Fruit fly (Drosophila melanogaster): ENCODE data around the gene GCC88.

The GCC88 gene

dm6 chr3R:11230392-11230791 is at the start of gene GCC88:
TSS of gene GCC88 (minus strand) at chr3R:11230600.
- TF ChIP-seq OdsH (GFP tag; optimal IDR thresholded peaks at IDR 0.05) (no peak), sage (GFP tag; optimal IDR thresholded peaks at IDR 0.05) (no peak), fru (GFP tag; optimal IDR thresholded peaks at IDR 0.05) (no peak), tai (GFP tag; optimal IDR thresholded peaks at IDR 0.05) (no peak)

dm6 chr3R:11272667-11273066 is 42.3 kb upstream of the GCC88 start:
- TF ChIP-seq Dif (GFP tag; optimal IDR thresholded peaks at IDR 0.05; ENCODE audit: partially characterized antibody) (no peak), dsf (GFP tag; optimal IDR thresholded peaks at IDR 0.05; ENCODE audit: borderline replicate concordance) (no peak), CG32264 (GFP tag; optimal IDR thresholded peaks at IDR 0.05) (no peak), HLH106 (tag; optimal IDR thresholded peaks at IDR 0.05) (no peak), dmrt93B (GFP tag; optimal IDR thresholded peaks at IDR 0.05) (no peak), foxo (GFP tag; optimal IDR thresholded peaks at IDR 0.05) (no peak), Dfd (GFP tag; optimal IDR thresholded peaks at IDR 0.05) (no peak), Hnf4 (GFP tag; optimal IDR thresholded peaks at IDR 0.05) (no peak), rgr (GFP tag; optimal IDR thresholded peaks at IDR 0.05) (no peak), OdsH (GFP tag; optimal IDR thresholded peaks at IDR 0.05) (no peak), ey (GFP tag; optimal IDR thresholded peaks at IDR 0.05) (no peak), Hr78 (GFP tag; optimal IDR thresholded peaks at IDR 0.05) (no peak), lola (GFP tag; optimal IDR thresholded peaks at IDR 0.05) (no peak)

- TF ChIP-seq Dfd (GFP tag; optimal IDR thresholded peaks at IDR 0.05): peak; percentile 59
- no peak for TF ChIP-seq br (GFP tag; optimal IDR thresholded peaks at IDR 0.05)
These were observed 40.2 kb upstream of the GCC88 start for dm6 chr3R:11270574-11270973.

dm6 chr3R:11269013-11269412 is 38.6 kb upstream of the GCC88 start:
- TF ChIP-seq sage (GFP tag; optimal IDR thresholded peaks at IDR 0.05): no peak
- no peak for TF ChIP-seq Rel (GFP tag; optimal IDR thresholded peaks at IDR 0.05)
- TF ChIP-seq Rel (tag; optimal IDR thresholded peaks at IDR 0.05): no peak
- TF ChIP-seq Sp1 (GFP tag; optimal IDR thresholded peaks at IDR 0.05): peak; percentile 17
- no peak for TF ChIP-seq Hr78 (GFP tag; optimal IDR thresholded peaks at IDR 0.05)
- TF ChIP-seq rgr (GFP tag; optimal IDR thresholded peaks at IDR 0.05): peak; percentile 37
- TF ChIP-seq Hnf4 (GFP tag; optimal IDR thresholded peaks at IDR 0.05): no peak
- TF ChIP-seq foxo (GFP tag; optimal IDR thresholded peaks at IDR 0.05): peak in 1 of 2 experiments; percentile 11
- TF ChIP-seq br (GFP tag; optimal IDR thresholded peaks at IDR 0.05): peak; percentile 2
- TF ChIP-seq Myc (optimal IDR thresholded peaks at IDR 0.05): no peak
- TF ChIP-seq fru (GFP tag; optimal IDR thresholded peaks at IDR 0.05): peak; percentile 7
- peak; percentile 10 for TF ChIP-seq HLH106 (tag; optimal IDR thresholded peaks at IDR 0.05)
- peak; percentile 15 for TF ChIP-seq h (GFP tag; optimal IDR thresholded peaks at IDR 0.05)
- TF ChIP-seq sv (GFP tag; optimal IDR thresholded peaks at IDR 0.05): peak; percentile 7

dm6 chr3R:11263579-11263978 is 33.2 kb upstream of the GCC88 start:
- TF ChIP-seq jim (GFP tag; optimal IDR thresholded peaks at IDR 0.05): no peak
- TF ChIP-seq HLH106 (tag; optimal IDR thresholded peaks at IDR 0.05): no peak
- no peak for TF ChIP-seq pan (optimal IDR thresholded peaks at IDR 0.05)
- no peak for TF ChIP-seq Dif (GFP tag; optimal IDR thresholded peaks at IDR 0.05; ENCODE audit: partially characterized antibody)
- TF ChIP-seq dl (GFP tag; optimal IDR thresholded peaks at IDR 0.05; ENCODE audit: insufficient read depth in 1 of 2, partially characterized antibody in 2 of 2): no peak
- TF ChIP-seq dmrt93B (GFP tag; optimal IDR thresholded peaks at IDR 0.05): no peak
- TF ChIP-seq GATAd (GFP tag; optimal IDR thresholded peaks at IDR 0.05): no peak
- TF ChIP-seq CrebA (GFP tag; optimal IDR thresholded peaks at IDR 0.05; ENCODE audit: borderline replicate concordance): no peak
- TF ChIP-seq tai (GFP tag; optimal IDR thresholded peaks at IDR 0.05): no peak

- TF ChIP-seq Dfd (GFP tag; optimal IDR thresholded peaks at IDR 0.05): peak; percentile 62
- no peak for TF ChIP-seq dsf (GFP tag; optimal IDR thresholded peaks at IDR 0.05; ENCODE audit: borderline replicate concordance)
These were observed 30.6 kb upstream of the GCC88 start for dm6 chr3R:11260966-11261530.

dm6 chr3R:11257537-11257936 is 27.1 kb upstream of the GCC88 start:
- no peak for TF ChIP-seq woc (GFP tag; optimal IDR thresholded peaks at IDR 0.05)
- TF ChIP-seq dl (GFP tag; optimal IDR thresholded peaks at IDR 0.05; ENCODE audit: insufficient read depth in 1 of 2, partially characterized antibody in 2 of 2): no peak
- TF ChIP-seq fru (GFP tag; optimal IDR thresholded peaks at IDR 0.05): no peak
- TF ChIP-seq GATAd (GFP tag; optimal IDR thresholded peaks at IDR 0.05): no peak
- TF ChIP-seq lola (GFP tag; optimal IDR thresholded peaks at IDR 0.05): no peak
- no peak for TF ChIP-seq foxo (GFP tag; optimal IDR thresholded peaks at IDR 0.05)
- TF ChIP-seq sage (GFP tag; optimal IDR thresholded peaks at IDR 0.05): no peak
- no peak for TF ChIP-seq dmrt93B (GFP tag; optimal IDR thresholded peaks at IDR 0.05)
- TF ChIP-seq Dif (GFP tag; optimal IDR thresholded peaks at IDR 0.05; ENCODE audit: partially characterized antibody): no peak
- TF ChIP-seq Vsx2 (GFP tag; optimal IDR thresholded peaks at IDR 0.05; ENCODE audit: partially characterized antibody): no peak
- TF ChIP-seq Rel (GFP tag; optimal IDR thresholded peaks at IDR 0.05): no peak
- no peak for TF ChIP-seq Rel (tag; optimal IDR thresholded peaks at IDR 0.05)
- TF ChIP-seq Hr83 (GFP tag; optimal IDR thresholded peaks at IDR 0.05; ENCODE audit: poor library complexity, severe bottlenecking): no peak
- TF ChIP-seq br (GFP tag; optimal IDR thresholded peaks at IDR 0.05): no peak
- no peak for TF ChIP-seq ey (GFP tag; optimal IDR thresholded peaks at IDR 0.05)
- TF ChIP-seq pan (optimal IDR thresholded peaks at IDR 0.05): no peak
- TF ChIP-seq dsf (GFP tag; optimal IDR thresholded peaks at IDR 0.05; ENCODE audit: borderline replicate concordance): no peak
- TF ChIP-seq sv (GFP tag; optimal IDR thresholded peaks at IDR 0.05): no peak
- no peak for TF ChIP-seq h (GFP tag; optimal IDR thresholded peaks at IDR 0.05)

Measured in whole organism, wandering third instar larva.